Fruit fly (Drosophila melanogaster): ENCODE data around the gene CG32801.

DNA sequence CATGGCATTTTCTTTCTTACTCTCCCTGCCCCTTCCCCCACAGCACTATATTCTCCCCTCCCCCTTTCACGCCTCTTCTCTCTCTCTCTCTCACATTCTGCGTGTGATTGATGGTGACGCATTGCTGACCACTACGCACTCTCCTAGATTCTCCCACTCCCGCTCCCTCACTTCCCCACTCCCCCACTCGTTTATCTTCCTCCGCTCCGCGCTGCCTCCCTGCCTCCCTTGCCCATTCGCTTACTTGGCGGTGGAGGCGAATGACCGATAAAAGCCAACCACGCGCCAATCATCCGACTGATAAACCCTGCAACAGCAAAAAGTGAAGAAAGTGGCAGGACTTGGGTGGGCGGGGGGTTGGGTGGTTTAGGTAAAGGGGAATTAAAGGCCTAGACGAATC is 47.3 kb upstream of the CG32801 start:
- TF ChIP-seq salr (GFP tag; optimal IDR thresholded peaks at IDR 0.05): no peak
- no peak for TF ChIP-seq CG8319 (GFP tag; optimal IDR thresholded peaks at IDR 0.05)
- no peak for TF ChIP-seq pdm3 (GFP tag; optimal IDR thresholded peaks at IDR 0.05)
- no peak for TF ChIP-seq OdsH (GFP tag; optimal IDR thresholded peaks at IDR 0.05)
- TF ChIP-seq esn (GFP tag; optimal IDR thresholded peaks at IDR 0.05): no peak
- no peak for TF ChIP-seq CG6854 (GFP tag; optimal IDR thresholded peaks at IDR 0.05)
- TF ChIP-seq achi (GFP tag; optimal IDR thresholded peaks at IDR 0.05): no peak
- TF ChIP-seq ss (GFP tag; optimal IDR thresholded peaks at IDR 0.05): peak in 1 of 2 experiments; percentile 33
- no peak for TF ChIP-seq fd85E (GFP tag; optimal IDR thresholded peaks at IDR 0.05)
- no peak for TF ChIP-seq topi (GFP tag; optimal IDR thresholded peaks at IDR 0.05)

Data from whole organism, prepupa.